Worm (Caenorhabditis elegans) whole organism, mixed stage, embryonic: ENCODE results near the gene chil-3.

Source experiments
- M03D4.4 ChIP-seq: sonication (generic microtip); optimal IDR thresholded peaks from 2 replicates; lab custom pipeline; 2017; ENCODE audit warnings: mild to moderate bottlenecking, missing genetic modification characterization, missing compliant biosample characterization
- blmp-1 ChIP-seq: fragments of 150-350 bp; optimal IDR thresholded peaks from 2 replicates; lab custom pipeline; 2014; ENCODE audit warnings: missing biosample characterization, missing genetic modification characterization
- ceh-39 ChIP-seq: fragments of 150-350 bp; optimal IDR thresholded peaks from 2 replicates; lab custom pipeline; 2014; ENCODE audit warnings: missing biosample characterization, missing genetic modification characterization
- ceh-83 ChIP-seq: fragments of 200-800 bp; sonication (Bioruptor generic); optimal IDR thresholded peaks from 2 replicates; lab custom pipeline; 2018; ENCODE audit warnings: mild to moderate bottlenecking, missing genetic modification characterization, missing compliant biosample characterization
- ces-1 ChIP-seq: fragments of 150-350 bp; optimal IDR thresholded peaks from 2 replicates; lab custom pipeline; 2014; ENCODE audit warnings: missing biosample characterization, missing genetic modification reagents, missing genetic modification characterization
- cnd-1 ChIP-seq: fragments of 200-800 bp; sonication (Bioruptor generic); optimal IDR thresholded peaks from 2 replicates; lab custom pipeline; 2018; ENCODE audit warnings: mild to moderate bottlenecking, missing genetic modification characterization, missing compliant biosample characterization
- elt-1 ChIP-seq: sonication (generic microtip); optimal IDR thresholded peaks from 2 replicates; lab custom pipeline; 2017; ENCODE audit warnings: missing genetic modification characterization, mild to moderate bottlenecking, missing compliant biosample characterization, antibody characterized with exemption, moderate library complexity, borderline replicate concordance; ENCODE audit not compliant: insufficient read depth
- elt-3 ChIP-seq: fragments of 150-350 bp; optimal IDR thresholded peaks from 2 replicates; lab custom pipeline; 2014; ENCODE audit warnings: missing biosample characterization, missing genetic modification characterization
- flh-1 ChIP-seq: fragments of 200-800 bp; sonication (Bioruptor generic); optimal IDR thresholded peaks from 2 replicates; lab custom pipeline; 2018; ENCODE audit warnings: mild to moderate bottlenecking, missing genetic modification characterization, moderate library complexity, missing compliant biosample characterization
- ham-2 ChIP-seq: fragments of 200-800 bp; sonication (Bioruptor generic); optimal IDR thresholded peaks from 2 replicates; lab custom pipeline; 2018; ENCODE audit warnings: mild to moderate bottlenecking, missing genetic modification characterization, missing compliant biosample characterization
- hlh-1 ChIP-seq: fragments of 150-350 bp; optimal IDR thresholded peaks from 2 replicates; lab custom pipeline; 2014; ENCODE audit warnings: missing biosample characterization, missing genetic modification reagents, missing genetic modification characterization
- lin-13 ChIP-seq: fragments of 150-350 bp; optimal IDR thresholded peaks from 2 replicates; lab custom pipeline; 2014; ENCODE audit warnings: missing biosample characterization, missing genetic modification characterization
- lin-32 ChIP-seq: fragments of 200-800 bp; sonication (Bioruptor generic); optimal IDR thresholded peaks from 2 replicates; lab custom pipeline; 2018; ENCODE audit warnings: mild to moderate bottlenecking, missing genetic modification characterization, missing compliant biosample characterization
- lsy-2 ChIP-seq: fragments of 150-350 bp; optimal IDR thresholded peaks from 2 replicates; lab custom pipeline; 2014; ENCODE audit warnings: missing biosample characterization, missing genetic modification characterization
- mab-5 ChIP-seq: fragments of 150-350 bp; optimal IDR thresholded peaks from 2 replicates; lab custom pipeline; 2014; ENCODE audit warnings: missing biosample characterization, missing genetic modification characterization
- mep-1 ChIP-seq: fragments of 150-350 bp; optimal IDR thresholded peaks from 2 replicates; lab custom pipeline; 2017; ENCODE audit warnings: missing biosample characterization, missing genetic modification reagents, missing genetic modification characterization, inconsistent platforms
- mls-2 ChIP-seq: sonication (generic microtip); optimal IDR thresholded peaks from 2 replicates; lab custom pipeline; 2016; ENCODE audit warnings: mild to moderate bottlenecking, missing genetic modification characterization, moderate library complexity, missing compliant biosample characterization
- nhr-12 ChIP-seq: fragments of 150-350 bp; optimal IDR thresholded peaks from 2 replicates; lab custom pipeline; 2014; ENCODE audit warnings: missing biosample characterization, missing genetic modification characterization
- nhr-2 ChIP-seq: fragments of 150-350 bp; optimal IDR thresholded peaks from 2 replicates; lab custom pipeline; 2014; ENCODE audit warnings: missing biosample characterization, missing genetic modification characterization
- nhr-237 ChIP-seq: fragments of 150-350 bp; optimal IDR thresholded peaks from 2 replicates; lab custom pipeline; 2014; ENCODE audit warnings: missing biosample characterization, missing genetic modification characterization
- nhr-76 ChIP-seq: sonication (generic microtip); optimal IDR thresholded peaks from 2 replicates; lab custom pipeline; 2017; ENCODE audit warnings: missing biosample characterization, missing genetic modification characterization
- pha-4 ChIP-seq: fragments of 150-350 bp; optimal IDR thresholded peaks from 2 replicates; lab custom pipeline; 2018; ENCODE audit warnings: missing biosample characterization, missing genetic modification reagents, missing genetic modification characterization
- sem-2 ChIP-seq: fragments of 200-800 bp; sonication (Bioruptor generic); optimal IDR thresholded peaks from 2 replicates; lab custom pipeline; 2018; ENCODE audit warnings: mild to moderate bottlenecking, missing genetic modification characterization, missing compliant biosample characterization
- snpc-4 ChIP-seq: fragments of 150-350 bp; optimal IDR thresholded peaks from 2 replicates; lab custom pipeline; 2014; ENCODE audit warnings: missing biosample characterization, missing genetic modification characterization
- sptf-1 ChIP-seq: sonication (generic microtip); optimal IDR thresholded peaks from 2 replicates; lab custom pipeline; 2017; ENCODE audit warnings: mild to moderate bottlenecking, missing genetic modification characterization, moderate library complexity, missing compliant biosample characterization
- tbx-8 ChIP-seq: fragments of 200-800 bp; sonication (Bioruptor generic); optimal IDR thresholded peaks from 2 replicates; lab custom pipeline; 2018; ENCODE audit warnings: mild to moderate bottlenecking, missing genetic modification characterization, moderate library complexity, missing compliant biosample characterization
- unc-120 ChIP-seq: sonication (generic microtip); optimal IDR thresholded peaks from 2 replicates; lab custom pipeline; 2017; ENCODE audit warnings: missing genetic modification characterization, missing compliant biosample characterization; ENCODE audit not compliant: poor library complexity, severe bottlenecking
- unc-39 ChIP-seq: fragments of 150-350 bp; optimal IDR thresholded peaks from 2 replicates; lab custom pipeline; 2014; ENCODE audit warnings: missing biosample characterization, missing genetic modification characterization
- unc-62 ChIP-seq: fragments of 150-350 bp; optimal IDR thresholded peaks from 2 replicates; lab custom pipeline; 2014; ENCODE audit warnings: missing biosample characterization, missing genetic modification reagents, missing genetic modification characterization
- ztf-11 ChIP-seq: fragments of 150-350 bp; optimal IDR thresholded peaks from 2 replicates; lab custom pipeline; 2014; ENCODE audit warnings: missing biosample characterization, missing genetic modification characterization

chil-3 gene

DNA sequence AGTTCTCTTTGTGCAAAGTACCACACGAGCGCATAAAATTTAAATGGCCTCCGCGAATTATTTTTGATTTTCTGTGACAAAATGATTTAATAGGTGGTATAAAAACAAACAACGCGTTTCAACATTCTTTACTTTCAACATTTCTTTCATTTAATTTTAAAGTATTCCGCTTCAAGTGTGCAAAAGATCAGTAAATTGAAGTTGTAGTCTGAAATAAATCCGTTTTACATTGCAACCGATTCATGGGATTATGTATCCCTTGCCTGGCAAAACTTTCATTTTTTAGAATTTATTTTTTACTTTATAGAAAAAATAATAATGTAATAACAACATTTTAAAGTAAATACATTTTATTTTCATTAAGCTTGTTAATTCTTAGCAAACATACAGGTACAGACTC, 33.1 kb upstream of the chil-3 start, which contains the start of gene F26C11.1:
TSS of gene F26C11.1 (plus strand) at position 301 of the 400 bp plus-strand sequence.
- no peak for TF ChIP-seq pha-4 (tag; lab: Kevin White, UChicago)
- TF ChIP-seq ceh-39 (tag; lab: Kevin White, UChicago): no peak
- no peak for TF ChIP-seq nhr-237 (tag; lab: Kevin White, UChicago)
- no peak for TF ChIP-seq mls-2 (tag; lab: Kevin White, UChicago)
- no peak for TF ChIP-seq nhr-2 (tag; lab: Kevin White, UChicago)
- no peak for TF ChIP-seq elt-3 (tag; lab: Kevin White, UChicago)
- TF ChIP-seq mab-5 (tag; lab: Kevin White, UChicago): no peak
- TF ChIP-seq flh-1 (GFP tag; lab: Kevin White, UChicago): no peak
- no peak for TF ChIP-seq lin-32 (GFP tag; lab: Kevin White, UChicago)
- no peak for TF ChIP-seq snpc-4 (tag; lab: Kevin White, UChicago)
- no peak for TF ChIP-seq unc-62 (GFP tag; lab: Kevin White, UChicago)
- TF ChIP-seq unc-120 (tag; lab: Kevin White, UChicago): no peak
- TF ChIP-seq hlh-1 (tag; lab: Kevin White, UChicago): no peak

DNA sequence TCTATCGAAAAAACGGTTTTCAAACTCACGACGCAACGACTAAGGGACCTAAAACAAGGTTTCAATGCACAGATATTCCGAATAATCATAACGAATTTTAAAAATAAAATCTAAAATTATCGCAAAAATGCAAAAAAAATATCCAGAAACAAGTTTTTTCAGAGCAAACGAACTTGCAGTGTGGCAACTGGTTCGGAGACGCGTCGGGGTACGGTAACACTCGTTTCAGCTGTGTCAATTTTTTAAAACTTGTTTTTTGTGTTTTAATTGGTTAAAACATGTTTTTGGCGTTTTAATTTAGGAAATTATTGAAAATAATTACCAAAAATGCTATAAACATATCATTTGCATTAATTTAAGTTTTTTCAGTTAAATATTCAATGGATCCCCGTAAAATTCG, 31.1 kb upstream of the chil-3 start, which contains the start of gene C08H9.16:
TSS of gene C08H9.16 (plus strand) at position 370 of the 400 bp plus-strand sequence.
- TF ChIP-seq ztf-11 (no peak), lin-13 (tag; lab: Kevin White, UChicago) (peak; percentile 11), nhr-76 (tag; lab: Kevin White, UChicago) (no peak), lsy-2 (tag; lab: Kevin White, UChicago) (peak; percentile 95), hlh-1 (tag; lab: Kevin White, UChicago) (peak; percentile 59), mep-1 (tag; lab: Kevin White, UChicago) (peak; percentile 36)

DNA sequence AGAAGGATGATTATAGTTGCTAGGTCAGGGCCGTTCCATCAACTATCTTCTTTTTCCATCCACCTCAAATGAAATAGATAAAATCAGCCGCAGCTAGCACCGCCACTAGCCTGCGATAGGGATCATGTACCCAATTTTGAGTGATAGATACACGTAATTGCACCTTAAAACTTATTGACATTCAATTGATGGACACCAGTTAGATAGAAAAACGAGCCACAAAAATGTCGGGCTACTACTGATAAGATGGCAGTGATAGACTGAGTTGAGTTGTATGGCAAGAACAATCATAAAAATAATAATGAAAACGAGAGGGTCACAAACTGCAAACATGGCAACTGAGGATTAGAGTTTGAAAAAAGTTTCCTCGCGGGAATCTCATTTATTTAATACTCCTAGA, 30.5 kb upstream of the chil-3 start:
- TF ChIP-seq elt-1 (tag; lab: Kevin White, UChicago): peak; percentile 96
- TF ChIP-seq nhr-237 (tag; lab: Kevin White, UChicago): no peak
- TF ChIP-seq tbx-8 (GFP tag; lab: Kevin White, UChicago): no peak
- TF ChIP-seq nhr-2 (tag; lab: Kevin White, UChicago): peak; percentile 4
- TF ChIP-seq ham-2 (GFP tag; lab: Kevin White, UChicago): peak; percentile 76
- no peak for TF ChIP-seq unc-120 (tag; lab: Kevin White, UChicago)
- TF ChIP-seq ceh-83 (GFP tag; lab: Kevin White, UChicago): no peak
- no peak for TF ChIP-seq unc-39 (tag; lab: Kevin White, UChicago)
- TF ChIP-seq sem-2 (GFP tag; lab: Kevin White, UChicago): no peak
- TF ChIP-seq nhr-76 (tag; lab: Kevin White, UChicago): no peak
- peak; percentile 42 for TF ChIP-seq unc-62 (GFP tag; lab: Kevin White, UChicago)

DNA sequence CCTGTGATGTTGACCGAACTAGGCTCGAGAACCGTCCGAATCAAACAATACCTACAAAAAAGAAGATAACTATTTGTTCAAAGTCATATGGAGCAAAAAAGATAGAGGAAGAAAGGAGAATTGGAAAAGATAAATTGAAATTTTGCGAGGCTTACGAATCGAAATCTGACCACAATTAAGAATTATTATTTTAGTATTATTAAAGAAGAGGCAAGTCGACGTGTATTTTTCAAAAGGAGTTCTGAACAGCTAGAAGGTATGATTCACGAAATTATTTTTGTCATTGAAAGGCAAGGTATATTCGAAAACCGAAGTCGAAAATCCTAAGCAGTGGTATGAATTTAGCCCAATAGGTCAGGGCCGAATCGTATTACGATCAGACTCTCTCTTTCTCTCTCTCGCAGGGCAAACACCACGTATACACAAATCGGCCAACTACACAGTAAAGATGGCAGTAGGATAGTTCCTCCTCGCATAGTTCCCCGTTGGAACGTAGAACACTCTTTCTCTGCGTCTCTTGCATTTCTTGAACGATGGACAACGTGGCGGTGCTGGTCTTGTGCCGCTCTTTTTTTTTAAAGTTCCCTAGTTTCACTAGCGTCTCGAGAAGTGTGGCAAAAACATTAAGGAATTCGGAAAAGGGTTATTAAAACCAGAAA, 29.9 kb upstream of the chil-3 start, which contains the start of gene vgln-1:
TSS of gene vgln-1 (minus strand) at position 51 of the 659 bp plus-strand sequence.
- no peak for TF ChIP-seq ztf-11
- TF ChIP-seq M03D4.4 (tag; lab: Kevin White, UChicago): no peak
- TF ChIP-seq nhr-2 (tag; lab: Kevin White, UChicago): no peak
- no peak for TF ChIP-seq elt-1 (tag; lab: Kevin White, UChicago)
- no peak for TF ChIP-seq ces-1 (GFP tag; lab: Kevin White, UChicago)
- no peak for TF ChIP-seq hlh-1 (tag; lab: Kevin White, UChicago)
- TF ChIP-seq mab-5 (tag; lab: Kevin White, UChicago): no peak
- TF ChIP-seq pha-4 (tag; lab: Kevin White, UChicago): peak; percentile 20
- peak; percentile 7 for TF ChIP-seq sptf-1 (tag; lab: Kevin White, UChicago)
- TF ChIP-seq blmp-1 (tag; lab: Kevin White, UChicago): no peak

DNA sequence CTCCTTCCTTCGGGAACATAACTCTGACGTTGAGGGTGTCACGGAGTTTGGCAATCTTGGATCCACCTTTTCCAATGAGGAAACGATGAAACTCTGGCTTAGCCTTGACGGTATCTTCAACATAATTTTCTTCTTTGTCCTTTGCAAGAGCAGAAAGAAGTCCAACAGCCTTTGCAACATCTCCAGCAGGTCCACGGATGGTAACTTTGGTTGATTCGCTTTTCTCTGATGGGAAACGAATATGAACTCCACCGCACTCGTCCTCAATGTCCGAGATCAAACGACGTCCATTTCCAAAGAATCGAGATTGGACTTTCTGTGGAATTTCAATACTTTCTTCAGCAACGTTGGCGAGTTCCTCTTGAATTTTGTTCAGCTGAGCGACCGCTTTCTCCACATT, 27.3 kb upstream of the chil-3 start:
- TF ChIP-seq lin-32 (GFP tag; lab: Kevin White, UChicago) (no peak), sptf-1 (tag; lab: Kevin White, UChicago) (no peak), nhr-12 (tag; lab: Kevin White, UChicago) (no peak), elt-3 (tag; lab: Kevin White, UChicago) (no peak), sem-2 (GFP tag; lab: Kevin White, UChicago) (no peak), nhr-2 (tag; lab: Kevin White, UChicago) (no peak), cnd-1 (tag; lab: Kevin White, UChicago) (no peak), lsy-2 (tag; lab: Kevin White, UChicago) (no peak), ceh-39 (tag; lab: Kevin White, UChicago) (no peak), elt-1 (tag; lab: Kevin White, UChicago) (no peak), M03D4.4 (tag; lab: Kevin White, UChicago) (no peak), tbx-8 (GFP tag; lab: Kevin White, UChicago) (no peak), unc-62 (GFP tag; lab: Kevin White, UChicago) (no peak), hlh-1 (tag; lab: Kevin White, UChicago) (no peak), ztf-11 (no peak), nhr-237 (tag; lab: Kevin White, UChicago) (no peak), ces-1 (GFP tag; lab: Kevin White, UChicago) (no peak), mab-5 (tag; lab: Kevin White, UChicago) (no peak), mls-2 (tag; lab: Kevin White, UChicago) (no peak)
